Worm (Caenorhabditis elegans) whole organism, dauer: Measurements from ENCODE around the gene cnx-1.

ENCODE experiments used
- unc-62 ChIP-seq: sonication (generic microtip); optimal IDR thresholded peaks from 2 replicates; lab custom pipeline; 2017; ENCODE audit warnings: missing biosample characterization, missing genetic modification reagents, missing genetic modification characterization

Gene cnx-1

DNA sequence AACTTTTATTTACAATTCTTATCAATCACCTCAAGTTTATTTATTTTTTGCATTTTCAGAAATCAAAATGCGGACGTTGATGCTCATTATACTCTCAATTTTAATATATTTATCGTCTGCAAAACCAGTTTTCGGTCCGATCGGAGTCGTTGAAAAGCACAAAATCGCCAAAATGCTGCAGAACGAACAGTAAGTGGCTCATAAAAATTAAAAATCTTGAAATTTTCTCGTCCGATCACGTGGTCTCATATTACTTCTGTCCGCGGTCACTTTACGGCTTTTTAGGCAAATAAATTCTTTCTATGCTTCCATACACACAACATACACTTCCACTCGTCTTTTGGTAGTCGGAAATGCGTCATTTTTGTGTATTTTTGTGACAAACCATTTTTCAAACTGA lies 26.8 kb upstream of the cnx-1 start, which contains the start of gene K11H3.5:
TSS of gene K11H3.5 (plus strand) at position 54 of the 400 bp plus-strand sequence.
- no peak for TF ChIP-seq unc-62 (GFP tag; lab: Kevin White, UChicago)

DNA sequence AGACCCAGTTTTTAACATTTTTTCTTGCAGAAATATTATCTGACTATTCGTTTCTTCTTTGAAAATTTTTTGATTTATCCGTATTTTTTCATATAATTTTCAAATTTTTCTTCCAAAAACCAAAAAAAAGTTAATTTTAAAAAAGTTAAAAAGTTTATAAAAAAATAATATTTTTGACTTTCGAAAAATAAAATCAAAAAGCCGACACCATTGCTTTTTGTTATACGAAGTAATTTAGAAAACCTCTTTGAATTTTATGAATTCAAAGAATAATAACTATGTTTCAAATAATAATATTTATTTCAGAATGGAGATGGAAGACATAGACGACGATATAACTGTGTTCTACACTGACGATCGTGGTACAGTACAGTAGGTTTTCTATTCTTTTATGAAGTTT lies 18.0 kb upstream of the cnx-1 start, which contains the start of gene K11H3.8:
TSS of gene K11H3.8 (plus strand) at position 301 of the 400 bp plus-strand sequence.
- TF ChIP-seq unc-62 (GFP tag; lab: Kevin White, UChicago), result no peak

DNA sequence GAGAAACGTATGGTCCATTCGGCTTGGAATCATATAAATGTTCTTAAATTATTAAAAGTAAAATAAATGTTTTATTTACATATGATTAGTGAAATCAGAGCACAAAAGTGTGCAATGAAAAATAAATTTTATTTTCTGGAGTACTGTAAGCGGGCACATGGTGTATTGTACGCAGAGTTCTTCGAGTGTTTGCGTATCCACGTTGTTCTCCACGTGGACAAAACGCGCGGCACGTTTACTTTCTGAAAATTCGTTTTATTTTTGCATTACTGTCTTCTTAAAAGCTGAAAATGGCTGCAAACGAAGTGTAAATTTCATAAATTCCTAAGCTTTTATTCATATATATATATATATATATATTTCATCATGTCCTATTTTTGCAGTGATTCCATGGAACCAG lies 15.6 kb upstream of the cnx-1 start:
- TF ChIP-seq unc-62 (GFP tag; lab: Kevin White, UChicago), result no peak

DNA sequence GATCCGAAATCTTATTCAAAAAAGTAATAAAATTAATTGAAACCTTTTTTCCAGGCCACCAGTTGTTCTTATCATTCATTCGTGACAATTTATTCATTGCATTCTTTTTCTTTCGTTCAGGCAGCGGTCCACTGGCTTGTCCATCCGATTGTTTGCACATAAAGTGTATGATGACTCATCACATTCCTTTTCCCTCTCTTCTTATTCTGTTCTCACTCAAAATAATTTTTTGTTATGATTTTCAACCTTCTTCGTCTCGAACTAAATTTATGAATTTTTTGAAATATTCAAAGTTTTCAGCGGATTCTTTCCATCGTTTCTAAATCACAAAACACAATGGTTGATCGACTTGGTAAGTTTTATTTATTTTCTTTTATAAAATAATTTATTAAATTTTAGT lies 13.6 kb upstream of the cnx-1 start, which contains the start of gene ZK632.12:
TSS of gene ZK632.12 (plus strand) at position 301 of the 400 bp plus-strand sequence.
- no peak for TF ChIP-seq unc-62 (GFP tag; lab: Kevin White, UChicago)

DNA sequence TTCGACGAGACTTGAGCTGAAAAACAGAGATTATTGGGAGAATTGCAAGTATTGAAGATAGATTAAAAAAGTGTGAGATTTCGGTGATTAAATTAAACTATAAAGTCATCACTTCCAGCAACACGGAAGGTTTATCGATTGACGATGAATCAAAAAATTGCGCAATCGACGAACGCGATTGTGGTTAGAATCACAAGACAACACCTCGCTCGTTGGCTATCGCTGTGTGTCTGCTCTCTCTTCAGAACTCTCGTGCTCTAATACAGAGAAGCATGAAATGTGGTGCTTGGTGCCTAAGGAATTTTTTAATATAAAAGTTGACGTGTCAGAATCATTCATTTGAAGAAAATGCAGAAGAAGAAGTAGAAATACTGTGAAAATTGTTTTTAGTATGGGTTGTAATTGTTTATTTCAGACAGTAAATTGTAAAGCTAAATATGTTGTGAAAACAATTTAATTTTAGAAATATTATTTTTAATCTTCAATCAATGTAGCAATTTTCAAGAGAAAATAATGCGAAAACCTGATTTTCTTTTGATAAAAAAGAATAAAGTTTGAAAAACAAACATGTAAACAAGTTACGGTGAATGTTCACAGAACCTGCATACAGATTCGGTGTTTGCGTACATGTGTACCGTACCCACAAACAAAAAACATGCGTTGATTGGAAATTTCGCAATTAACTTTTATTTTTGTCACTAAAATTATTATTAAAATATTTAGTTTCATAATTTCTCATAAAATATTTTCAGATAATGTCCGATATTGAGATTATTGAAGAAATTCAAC lies 10.4 kb upstream of the cnx-1 start, which contains the start of the genes ZK632.10 and ZK632.11:
TSS of gene ZK632.10 (minus strand) at position 560 of the 789 bp plus-strand sequence.
TSS of gene ZK632.11 (plus strand) at position 753 of the 789 bp plus-strand sequence.
- TF ChIP-seq unc-62 (GFP tag; lab: Kevin White, UChicago), result no peak

DNA sequence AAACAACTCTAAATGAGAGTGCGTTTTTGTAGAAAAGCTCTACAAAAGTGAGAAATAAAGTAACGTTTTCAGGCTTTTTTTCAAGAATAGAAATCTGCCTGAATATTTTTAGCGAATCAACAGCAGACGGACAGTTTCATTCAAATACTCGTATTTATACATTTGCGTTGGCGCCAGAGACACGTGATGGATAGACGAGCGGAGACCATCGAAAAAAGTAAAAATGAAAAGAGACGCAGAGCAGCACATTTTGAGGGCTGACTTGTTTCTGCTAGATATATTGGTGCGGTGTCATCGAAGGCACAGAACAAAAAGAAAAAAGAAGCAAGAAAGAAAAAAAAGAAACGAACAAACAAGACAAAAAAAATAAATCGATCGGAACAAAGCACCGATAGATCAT lies 9.1 kb upstream of the cnx-1 start:
- TF ChIP-seq unc-62 (GFP tag; lab: Kevin White, UChicago), result no peak

DNA sequence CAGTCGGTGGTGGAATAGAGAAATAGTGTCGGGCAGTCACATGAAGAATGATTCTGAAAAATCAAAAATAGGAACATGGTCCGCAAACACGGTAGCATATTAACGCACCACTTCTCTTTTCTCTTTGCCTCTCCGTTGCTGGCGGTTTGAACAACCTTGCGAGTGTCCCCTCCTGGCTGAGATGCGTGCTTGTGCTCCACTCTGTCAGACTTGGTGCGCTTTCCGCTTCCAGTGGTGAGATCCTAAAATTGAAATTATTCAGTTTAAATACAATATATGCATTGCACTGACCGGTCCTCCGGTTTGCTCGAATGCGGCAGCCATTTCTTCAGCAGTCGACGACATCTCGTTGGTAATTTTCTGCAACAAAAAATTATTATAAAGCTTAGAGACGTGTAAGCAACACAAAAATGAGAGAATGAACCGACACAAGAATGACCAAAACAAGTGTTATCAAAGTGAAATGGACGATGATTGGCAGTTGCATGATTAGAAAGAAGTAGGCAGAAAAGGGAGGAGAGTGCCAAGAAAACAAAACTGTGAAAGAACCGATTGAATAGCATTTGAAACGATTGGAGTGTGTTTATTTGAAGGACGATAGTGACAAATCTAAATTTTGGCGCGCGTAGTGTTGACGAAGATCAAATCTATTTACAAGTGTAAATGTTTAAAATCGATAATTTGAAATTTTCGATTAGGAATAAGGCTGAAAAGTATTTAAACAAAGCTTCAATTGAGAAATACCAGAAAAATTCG lies 8.3 kb upstream of the cnx-1 start, which contains the start of gene ZK632.9:
TSS of gene ZK632.9 (minus strand) at position 360 of the 756 bp plus-strand sequence.
- TF ChIP-seq unc-62 (GFP tag; lab: Kevin White, UChicago), result no peak

DNA sequence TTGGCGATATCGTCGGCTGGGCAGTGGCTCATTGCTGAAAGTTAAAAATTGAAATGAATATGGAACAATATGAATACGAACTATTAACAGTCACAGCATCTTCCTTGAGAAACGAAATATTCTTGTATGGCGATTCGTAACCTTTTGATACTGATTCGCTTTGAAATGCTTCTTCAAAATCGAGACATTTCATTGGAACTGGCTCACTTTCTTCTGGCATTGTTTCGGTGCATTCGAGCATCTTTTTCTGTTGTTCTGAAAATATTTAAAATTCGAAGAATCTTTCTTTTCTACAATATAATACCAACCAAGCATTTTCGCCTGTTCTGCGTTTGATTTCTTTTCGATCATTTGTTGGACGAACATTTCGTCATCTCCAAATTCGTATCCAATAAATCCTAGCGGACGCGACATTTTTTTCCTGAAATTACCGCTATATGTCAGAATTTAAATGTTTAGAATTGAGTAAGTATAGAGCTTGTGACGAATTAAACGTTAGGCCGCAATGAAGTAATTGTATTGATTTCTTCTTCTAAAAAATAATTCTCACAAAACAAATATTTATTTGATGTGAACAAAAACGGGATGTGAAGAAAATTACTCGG lies 7.5 kb upstream of the cnx-1 start, which contains the start of gene lin-52:
TSS of gene lin-52 (minus strand) at position 421 of the 605 bp plus-strand sequence.
- no peak for TF ChIP-seq unc-62 (GFP tag; lab: Kevin White, UChicago)

DNA sequence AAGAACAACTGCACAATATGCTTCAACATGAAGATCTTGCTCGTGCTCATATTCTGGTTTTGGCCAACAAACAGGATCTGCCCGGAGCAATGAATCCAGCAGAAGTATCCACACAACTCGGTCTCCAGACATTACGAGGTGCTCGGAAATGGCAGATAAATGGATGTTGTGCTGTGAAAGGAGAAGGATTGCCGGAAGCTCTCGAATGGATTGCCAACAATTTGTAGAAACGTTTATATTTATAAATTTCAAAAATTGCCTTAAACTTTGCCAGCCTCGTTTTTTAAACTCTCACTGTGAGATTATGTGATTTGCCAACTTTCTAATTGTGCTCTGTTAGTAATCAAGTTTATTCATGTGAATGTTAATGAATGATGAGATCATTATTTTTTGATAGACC lies 6.8 kb upstream of the cnx-1 start:
- TF ChIP-seq unc-62 (GFP tag; lab: Kevin White, UChicago), result no peak

DNA sequence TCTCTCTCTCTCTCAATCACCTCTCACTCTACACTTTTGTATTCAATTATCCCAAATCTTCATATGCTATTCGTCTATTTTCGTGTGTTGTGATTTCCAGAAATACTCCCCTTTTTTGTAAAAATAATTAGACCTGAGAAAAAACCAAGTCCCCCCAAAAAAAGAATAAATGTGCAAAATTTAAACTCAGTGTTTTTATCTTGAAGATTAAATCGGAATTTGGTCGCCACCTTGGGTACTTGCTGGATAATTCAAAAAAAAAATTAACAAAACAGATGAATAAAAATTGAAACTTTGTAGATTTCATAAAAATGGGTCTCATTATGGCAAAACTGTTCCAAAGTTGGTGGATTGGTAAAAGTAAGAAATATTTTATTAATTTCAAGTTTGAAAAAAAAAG lies 6.0 kb upstream of the cnx-1 start, which contains the start of gene arl-5:
TSS of gene arl-5 (plus strand) at position 301 of the 400 bp plus-strand sequence.
- no peak for TF ChIP-seq unc-62 (GFP tag; lab: Kevin White, UChicago)

DNA sequence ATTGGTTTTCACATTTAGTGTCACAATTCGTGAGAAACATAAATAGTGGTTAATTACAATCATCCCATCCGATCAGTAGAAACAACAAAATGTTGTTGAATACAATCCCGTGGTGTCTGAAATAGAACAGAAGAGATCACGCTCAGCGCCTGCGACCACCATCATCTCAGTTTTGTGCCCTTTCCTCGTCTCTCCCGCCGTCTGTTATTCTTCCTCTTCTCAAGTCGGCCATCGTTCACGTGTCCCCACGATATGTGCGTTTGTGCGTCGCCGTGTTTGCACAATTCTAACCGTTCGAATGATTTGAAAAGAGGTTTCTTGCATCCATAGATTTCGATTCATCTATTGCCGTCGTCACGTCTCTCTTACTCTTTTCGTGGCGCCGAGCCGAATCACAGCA lies 1.8 kb upstream of the cnx-1 start, which contains the start of gene panl-3:
TSS of gene panl-3 (plus strand) at position 294 of the 400 bp plus-strand sequence.
- TF ChIP-seq unc-62 (GFP tag; lab: Kevin White, UChicago), result no peak

DNA sequence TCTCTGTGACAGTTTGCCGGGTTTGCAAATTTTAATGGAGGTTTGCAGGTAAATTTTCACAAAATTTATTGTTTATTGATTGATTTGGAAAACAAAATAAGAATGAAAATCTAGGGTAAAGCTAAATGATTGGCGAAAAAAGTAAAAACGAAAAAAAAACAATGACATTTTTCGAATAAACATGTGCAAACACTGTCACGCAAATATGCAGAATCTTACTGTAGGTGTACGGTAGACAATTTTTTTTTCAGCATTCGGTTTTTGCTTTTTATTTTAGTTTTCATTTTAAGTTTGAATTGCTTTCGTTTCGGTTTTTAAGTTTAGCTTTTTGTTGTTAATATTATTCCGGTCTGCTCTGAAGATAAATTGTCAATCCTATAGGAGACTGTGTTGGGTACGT lies 957 bp upstream of the cnx-1 start:
- no peak for TF ChIP-seq unc-62 (GFP tag; lab: Kevin White, UChicago)

DNA sequence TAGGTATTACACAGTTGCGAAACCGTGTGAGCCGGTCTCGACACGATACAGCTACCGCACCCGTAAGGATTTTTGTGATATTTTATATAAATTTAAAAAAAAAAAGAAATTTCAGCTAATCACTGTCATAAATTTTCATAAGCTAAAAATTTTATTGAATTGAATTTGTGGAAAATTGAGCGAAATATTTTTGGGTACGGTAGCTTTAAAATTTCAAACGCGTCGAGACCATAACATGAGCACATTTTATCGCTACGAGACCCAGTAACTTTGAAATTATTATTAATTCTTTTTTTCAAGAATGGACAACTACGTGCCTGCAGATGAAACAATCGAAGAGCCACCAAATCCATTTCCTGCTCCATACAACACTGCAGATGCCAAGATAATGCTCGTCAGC lies 3.8 kb downstream of the cnx-1 start, which contains the start of gene ZK632.14:
TSS of gene ZK632.14 (plus strand) at position 301 of the 400 bp plus-strand sequence.
- TF ChIP-seq unc-62 (GFP tag; lab: Kevin White, UChicago), result no peak

DNA sequence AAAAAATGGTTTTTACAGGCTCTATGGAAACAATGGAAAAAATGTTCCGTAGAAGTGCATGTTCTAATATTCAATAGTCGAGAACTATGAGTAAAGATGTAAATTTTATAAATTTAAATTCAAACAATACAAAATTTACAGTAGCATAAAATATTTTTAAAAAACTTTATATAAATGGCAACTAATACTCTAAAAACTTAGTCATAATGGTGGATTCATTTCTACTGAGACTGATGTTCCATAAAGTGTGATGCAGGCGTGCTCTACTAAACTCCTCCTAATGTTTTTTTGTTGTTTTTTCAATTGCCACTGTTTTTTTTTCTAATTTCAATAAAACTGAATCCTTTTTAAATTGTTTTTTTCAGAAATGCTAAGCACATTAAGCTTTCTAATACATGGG lies 8.8 kb downstream of the cnx-1 start, which contains the start of gene gtap-2:
TSS of gene gtap-2 (plus strand) at position 366 of the 400 bp plus-strand sequence.
- no peak for TF ChIP-seq unc-62 (GFP tag; lab: Kevin White, UChicago)

DNA sequence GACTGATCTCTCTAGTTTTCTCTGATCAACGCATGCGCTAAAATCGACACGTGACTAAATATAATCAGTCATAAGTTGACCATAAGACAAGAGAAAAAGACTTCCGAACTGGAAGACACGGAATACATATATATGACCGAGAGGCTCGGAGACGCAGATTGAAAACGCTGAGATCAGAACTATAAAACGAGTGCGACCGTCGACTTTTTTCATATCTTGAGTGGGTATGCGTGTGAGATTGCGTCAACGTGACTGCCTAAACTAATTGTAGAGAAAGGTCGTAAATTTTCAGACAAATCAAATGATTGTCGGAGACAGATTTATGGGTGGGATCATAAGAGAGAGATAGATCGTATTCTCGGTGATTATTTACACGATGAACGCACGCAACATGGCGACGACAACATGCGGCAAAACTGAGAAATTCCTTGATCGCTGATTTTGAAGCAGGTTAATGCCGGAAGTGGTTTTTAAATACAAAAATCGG lies 9.3 kb downstream of the cnx-1 start:
- no peak for TF ChIP-seq unc-62 (GFP tag; lab: Kevin White, UChicago)
